Fruit fly (Drosophila melanogaster): ENCODE measurements around the gene CG13385.

The CG13385 gene

DNA sequence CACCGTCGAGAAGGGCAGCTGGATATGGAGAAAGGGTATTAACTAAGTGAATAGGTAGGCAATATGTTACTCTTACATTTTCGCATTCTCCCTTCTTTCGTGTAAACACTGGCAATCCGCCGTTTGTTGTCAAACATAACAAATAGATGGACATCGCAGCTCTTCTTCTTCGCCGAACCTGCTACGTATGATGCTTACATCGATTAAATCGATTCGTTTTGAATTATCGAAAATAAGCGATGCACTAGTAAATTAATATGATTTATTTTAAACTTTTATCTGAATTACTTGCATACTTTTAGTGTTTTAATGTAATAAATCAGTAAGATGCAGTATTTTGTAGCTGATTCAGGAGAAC lies 6.5 kb downstream of the CG13385 start, which contains the start of gene fy:
TSS of gene fy (minus strand) at position 353 of the 358 bp plus-strand sequence.
- TF ChIP-seq cic (GFP tag; optimal IDR thresholded peaks at IDR 0.05), result no peak
- TF ChIP-seq pad (GFP tag; optimal IDR thresholded peaks at IDR 0.05), result no peak
- no peak for TF ChIP-seq toe (GFP tag; optimal IDR thresholded peaks at IDR 0.05)
- no peak for TF ChIP-seq Hr96 (GFP tag; optimal IDR thresholded peaks at IDR 0.05)
- TF ChIP-seq CG33017 (tag; optimal IDR thresholded peaks at IDR 0.05), result no peak
- no peak for TF ChIP-seq CG1620 (GFP tag; optimal IDR thresholded peaks at IDR 0.05)
- TF ChIP-seq Clk (GFP tag; optimal IDR thresholded peaks at IDR 0.05), result no peak
- TF ChIP-seq tj (GFP tag; optimal IDR thresholded peaks at IDR 0.05), result no peak
- no peak for TF ChIP-seq CG7101 (tag; optimal IDR thresholded peaks at IDR 0.05)
- TF ChIP-seq CG5204 (GFP tag; optimal IDR thresholded peaks at IDR 0.05), result no peak

dm6 chr2L:8403286-8404270 lies 7.1 kb downstream of the CG13385 start, which contains the start of gene emb:
TSS of gene emb (plus strand) at chr2L:8403573.
- no peak for TF ChIP-seq toe (GFP tag; optimal IDR thresholded peaks at IDR 0.05)
- TF ChIP-seq kay (GFP tag; ENCODE audit: borderline replicate concordance), result no peak
- TF ChIP-seq cic (GFP tag; optimal IDR thresholded peaks at IDR 0.05), result peak; percentile 80
- TF ChIP-seq CG7045 (GFP tag; optimal IDR thresholded peaks at IDR 0.05), result no peak
- no peak for TF ChIP-seq Hr96 (GFP tag; optimal IDR thresholded peaks at IDR 0.05)
- TF ChIP-seq CG33017 (tag; optimal IDR thresholded peaks at IDR 0.05), result no peak
- TF ChIP-seq ovo (GFP tag; optimal IDR thresholded peaks at IDR 0.05), result no peak
- peak; percentile 51 for TF ChIP-seq tj (GFP tag; optimal IDR thresholded peaks at IDR 0.05)
- TF ChIP-seq Mnt (GFP tag; optimal IDR thresholded peaks at IDR 0.05), result peak; percentile 80
- no peak for TF ChIP-seq cnc (optimal IDR thresholded peaks at IDR 0.05)
- peak; percentile 47 for TF ChIP-seq pad (GFP tag; optimal IDR thresholded peaks at IDR 0.05)
- TF ChIP-seq CG1620 (GFP tag; optimal IDR thresholded peaks at IDR 0.05), result peak; percentile 11
- peak; percentile 8 for TF ChIP-seq Clk (GFP tag; optimal IDR thresholded peaks at IDR 0.05)
- peak; percentile 50 for TF ChIP-seq CG11617 (GFP tag; optimal IDR thresholded peaks at IDR 0.05)
- TF ChIP-seq CG5204 (GFP tag; optimal IDR thresholded peaks at IDR 0.05), result no peak
- TF ChIP-seq bab1 (GFP tag; optimal IDR thresholded peaks at IDR 0.05), result peak; percentile 79
- peak; percentile 56 for TF ChIP-seq CG7101 (tag; optimal IDR thresholded peaks at IDR 0.05)
- TF ChIP-seq CG12768 (GFP tag; optimal IDR thresholded peaks at IDR 0.05), result peak; percentile 37
- peak; percentile 43 for TF ChIP-seq Crg-1 (GFP tag; optimal IDR thresholded peaks at IDR 0.05)
- no peak for TF ChIP-seq CG14711 (tag; optimal IDR thresholded peaks at IDR 0.05)

DNA sequence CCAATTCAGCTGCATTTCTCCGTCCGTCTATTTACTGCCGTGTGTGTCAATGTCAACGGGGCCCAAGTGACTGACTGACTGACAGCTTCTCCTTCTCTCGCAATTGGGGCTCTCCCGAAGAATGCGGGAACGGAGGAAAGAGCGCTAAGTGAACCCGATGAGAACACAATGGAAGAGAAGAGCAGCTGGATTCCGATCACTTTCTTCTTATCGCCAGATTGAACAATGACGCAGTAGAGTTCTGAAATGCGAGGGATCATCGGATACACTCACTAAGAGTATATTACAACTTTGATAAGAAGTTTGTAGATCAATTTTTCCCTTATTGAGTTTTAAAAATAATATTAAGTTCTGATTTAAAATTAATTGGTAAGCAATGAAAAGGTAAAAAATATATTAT lies 15.1 kb downstream of the CG13385 start, which contains the start of gene Naglu:
TSS of gene Naglu (minus strand) at position 339 of the 400 bp plus-strand sequence.
- TF ChIP-seq Clk (GFP tag; optimal IDR thresholded peaks at IDR 0.05), result no peak
- TF ChIP-seq tj (GFP tag; optimal IDR thresholded peaks at IDR 0.05), result no peak
- TF ChIP-seq CG7101 (tag; optimal IDR thresholded peaks at IDR 0.05), result peak; percentile 24
- TF ChIP-seq CG33017 (tag; optimal IDR thresholded peaks at IDR 0.05), result peak; percentile 5
- peak; percentile 27 for TF ChIP-seq cic (GFP tag; optimal IDR thresholded peaks at IDR 0.05)
- TF ChIP-seq CG11617 (GFP tag; optimal IDR thresholded peaks at IDR 0.05), result peak; percentile 7
- TF ChIP-seq CG12768 (GFP tag; optimal IDR thresholded peaks at IDR 0.05), result peak; percentile 17

DNA sequence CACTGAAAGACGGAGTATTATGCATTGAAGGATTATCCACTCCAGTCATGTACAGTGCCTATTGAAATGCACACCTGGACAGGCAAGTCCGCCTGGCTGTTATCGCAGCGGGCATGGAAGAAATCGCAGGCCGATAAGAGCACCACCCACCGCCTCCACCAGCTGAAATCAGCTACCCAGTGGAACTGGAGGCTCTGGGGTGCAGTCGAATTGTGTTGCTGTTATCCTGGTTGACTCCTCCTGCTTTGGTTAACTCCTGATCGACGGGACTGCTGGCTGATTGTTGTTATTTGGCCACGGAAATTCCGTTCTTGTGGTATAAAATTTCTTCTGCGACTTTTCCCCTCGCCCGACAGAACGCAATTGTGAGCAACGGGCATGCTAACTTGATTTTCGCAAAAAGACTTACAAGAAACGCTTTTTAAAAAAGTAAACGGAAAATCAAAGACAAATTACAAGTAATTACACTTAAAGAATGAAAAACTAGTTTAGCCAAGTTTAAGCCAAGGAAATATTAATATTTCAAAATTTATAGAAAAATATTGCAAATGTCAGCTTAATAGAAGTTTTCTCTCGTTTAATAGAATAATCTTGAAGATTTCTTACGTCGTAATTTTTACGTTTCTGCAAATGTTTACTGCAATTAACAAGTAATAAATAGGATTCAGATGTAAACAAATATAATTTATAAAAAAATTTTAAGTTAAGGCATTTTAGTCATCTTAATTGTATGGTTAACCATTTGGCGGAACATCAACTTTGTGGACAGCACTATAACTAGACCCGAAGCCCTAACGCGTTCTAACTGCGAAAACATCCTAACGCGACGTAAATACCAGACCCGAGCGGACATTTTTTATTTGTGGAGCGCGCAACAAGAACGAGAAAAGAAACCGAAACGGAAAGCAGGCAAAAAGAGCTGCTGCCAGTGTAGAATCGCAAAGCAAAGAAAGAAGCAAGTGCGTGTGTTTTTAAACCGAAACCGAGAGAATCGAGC lies 18.7 kb downstream of the CG13385 start, which contains the start of the genes CG13398 and Akap200:
TSS of gene CG13398 (minus strand) at position 370 of the 997 bp plus-strand sequence.
TSS of gene Akap200 (plus strand) at position 804 of the 997 bp plus-strand sequence.
- TF ChIP-seq Clk (GFP tag; optimal IDR thresholded peaks at IDR 0.05), result no peak
- no peak for TF ChIP-seq toe (GFP tag; optimal IDR thresholded peaks at IDR 0.05)
- no peak for TF ChIP-seq Hr96 (GFP tag; optimal IDR thresholded peaks at IDR 0.05)
- peak; percentile 44 for TF ChIP-seq pad (GFP tag; optimal IDR thresholded peaks at IDR 0.05)
- peak; percentile 59 for TF ChIP-seq ovo (GFP tag; optimal IDR thresholded peaks at IDR 0.05)
- TF ChIP-seq CG7045 (GFP tag; optimal IDR thresholded peaks at IDR 0.05), result peak; percentile 25
- no peak for TF ChIP-seq Mnt (GFP tag; optimal IDR thresholded peaks at IDR 0.05)
- peak; percentile 48 for TF ChIP-seq CG12768 (GFP tag; optimal IDR thresholded peaks at IDR 0.05)
- TF ChIP-seq Crg-1 (GFP tag; optimal IDR thresholded peaks at IDR 0.05), result no peak
- no peak for TF ChIP-seq kay (GFP tag; ENCODE audit: borderline replicate concordance)
- TF ChIP-seq CG1620 (GFP tag; optimal IDR thresholded peaks at IDR 0.05), result peak; percentile 61
- TF ChIP-seq tj (GFP tag; optimal IDR thresholded peaks at IDR 0.05), result peak; percentile 17
- TF ChIP-seq CG11617 (GFP tag; optimal IDR thresholded peaks at IDR 0.05), result peak; percentile 59
- TF ChIP-seq CG5204 (GFP tag; optimal IDR thresholded peaks at IDR 0.05), result peak; percentile 60
- peak; percentile 51 for TF ChIP-seq CG33017 (tag; optimal IDR thresholded peaks at IDR 0.05)
- TF ChIP-seq CG7101 (tag; optimal IDR thresholded peaks at IDR 0.05), result peak; percentile 68

- TF ChIP-seq CG11617 (GFP tag; optimal IDR thresholded peaks at IDR 0.05) (no peak), Crg-1 (GFP tag; optimal IDR thresholded peaks at IDR 0.05) (no peak), CG33017 (tag; optimal IDR thresholded peaks at IDR 0.05) (peak; percentile 1), pad (GFP tag; optimal IDR thresholded peaks at IDR 0.05) (no peak), Clk (GFP tag; optimal IDR thresholded peaks at IDR 0.05) (no peak), CG7101 (tag; optimal IDR thresholded peaks at IDR 0.05) (no peak), CG1620 (GFP tag; optimal IDR thresholded peaks at IDR 0.05) (no peak), CG14711 (tag; optimal IDR thresholded peaks at IDR 0.05) (no peak), toe (GFP tag; optimal IDR thresholded peaks at IDR 0.05) (no peak), CG5204 (GFP tag; optimal IDR thresholded peaks at IDR 0.05) (no peak), cic (GFP tag; optimal IDR thresholded peaks at IDR 0.05) (peak; percentile 19), cnc (optimal IDR thresholded peaks at IDR 0.05) (no peak), bab1 (GFP tag; optimal IDR thresholded peaks at IDR 0.05) (peak; percentile 8), ovo (GFP tag; optimal IDR thresholded peaks at IDR 0.05) (no peak), Mnt (GFP tag; optimal IDR thresholded peaks at IDR 0.05) (no peak), tj (GFP tag; optimal IDR thresholded peaks at IDR 0.05) (peak; percentile 10), CG7045 (GFP tag; optimal IDR thresholded peaks at IDR 0.05) (peak; percentile 5), kay (GFP tag; ENCODE audit: borderline replicate concordance) (no peak), CG12768 (GFP tag; optimal IDR thresholded peaks at IDR 0.05) (no peak), Hr96 (GFP tag; optimal IDR thresholded peaks at IDR 0.05) (peak; percentile 33)
Measured at dm6 chr2L:8416350-8417046, 20.0 kb downstream of the CG13385 start.
